Worm (Caenorhabditis elegans): ENCODE measurements around the gene F46B3.1.

DNA sequence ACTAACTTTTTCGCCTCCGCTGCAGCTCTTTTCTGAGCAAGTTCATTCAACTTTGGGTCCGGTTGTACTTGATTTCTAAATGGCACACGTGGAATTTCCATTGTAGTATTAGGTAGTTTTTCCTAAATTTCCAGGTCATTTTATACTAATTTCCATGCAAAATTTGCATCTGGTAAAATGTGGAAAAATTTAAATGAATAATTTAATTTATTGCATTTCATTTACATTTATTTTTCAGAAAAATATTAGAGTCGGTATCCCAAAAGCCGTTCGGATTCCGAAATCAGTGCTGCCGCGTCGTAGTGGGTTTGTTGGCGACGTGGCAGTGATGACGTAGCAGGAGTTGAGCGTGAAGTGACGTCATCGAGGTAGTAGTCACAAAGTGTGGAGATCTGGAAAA is 49.9 kb downstream of the F46B3.1 start, which contains the start of gene Y38H6C.18:
- TF ChIP-seq dao-5 (tag; optimal IDR thresholded peaks at IDR 0.05) (no peak), him-1 (tag; optimal IDR thresholded peaks at IDR 0.05) (no peak), W03F9.2 (tag; optimal IDR thresholded peaks at IDR 0.05) (no peak)
